Worm (Caenorhabditis elegans): Measurements from ENCODE around the gene F46F5.13.

Gene F46F5.13

DNA sequence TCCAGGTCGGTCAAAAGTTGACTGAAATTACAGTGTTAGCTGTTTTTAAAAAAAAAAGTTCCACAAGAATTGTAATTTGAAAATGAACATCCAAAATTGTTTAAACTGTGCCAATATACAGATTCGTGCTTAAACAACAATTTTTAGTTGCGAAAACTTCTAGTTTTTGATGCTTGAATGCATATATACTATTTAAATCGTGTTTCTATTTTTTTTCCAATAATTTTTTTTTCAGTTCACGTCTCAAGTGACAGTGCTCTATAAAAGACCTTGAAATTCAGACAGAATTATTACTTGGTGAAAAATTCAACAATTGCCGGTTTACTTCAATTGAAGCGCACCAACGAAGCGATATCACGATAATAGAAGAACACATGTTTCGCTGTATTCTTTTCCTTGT, 16.2 kb upstream of the F46F5.13 start, which contains the start of gene F46F5.16:
Gene F46F5.16 (plus strand): TSS at position 301 of the 400 bp plus-strand sequence.
- TF ChIP-seq rnt-1 (tag; optimal IDR thresholded peaks at IDR 0.05) (no peak), ceh-63 (GFP tag; optimal IDR thresholded peaks at IDR 0.05) (no peak), nhr-12 (tag; optimal IDR thresholded peaks at IDR 0.05) (no peak), mdl-1 (tag; optimal IDR thresholded peaks at IDR 0.05) (no peak), ama-1 (optimal IDR thresholded peaks at IDR 0.05) (no peak), efl-3 (GFP tag; optimal IDR thresholded peaks at IDR 0.05) (no peak), zip-4 (GFP tag; optimal IDR thresholded peaks at IDR 0.05) (no peak), unc-86 (tag; optimal IDR thresholded peaks at IDR 0.05) (no peak), nhr-237 (tag; optimal IDR thresholded peaks at IDR 0.05) (no peak), unc-130 (tag; optimal IDR thresholded peaks at IDR 0.05) (no peak), unc-62 (GFP tag; optimal IDR thresholded peaks at IDR 0.05) (no peak), mep-1 (tag; optimal IDR thresholded peaks at IDR 0.05) (no peak), sup-37 (GFP tag; optimal IDR thresholded peaks at IDR 0.05) (no peak)

DNA sequence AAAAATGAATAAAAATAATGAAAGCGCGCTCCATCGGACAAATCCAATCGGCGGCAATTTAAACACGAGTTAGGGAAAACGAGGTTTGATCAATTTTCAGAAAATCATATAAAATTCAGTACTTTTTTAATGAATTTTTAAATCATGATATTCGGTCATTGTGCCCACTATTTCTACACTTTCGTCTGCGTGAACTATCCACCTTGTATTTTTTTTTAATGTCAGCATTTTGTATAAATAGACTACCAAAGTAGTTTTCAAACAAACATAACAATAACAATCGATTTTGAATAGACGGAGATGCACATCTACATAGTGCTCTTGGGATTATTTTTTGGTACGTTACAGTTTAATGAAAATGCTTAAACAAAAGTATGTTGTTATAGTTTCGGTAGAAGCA, 15.0 kb upstream of the F46F5.13 start, which contains the start of gene F46F5.15:
Gene F46F5.15 (plus strand): TSS at position 301 of the 400 bp plus-strand sequence.
- no peak for TF ChIP-seq mep-1 (tag; optimal IDR thresholded peaks at IDR 0.05)
- TF ChIP-seq sox-4 (tag; optimal IDR thresholded peaks at IDR 0.05) = no peak
- TF ChIP-seq aha-1 (tag; optimal IDR thresholded peaks at IDR 0.05) = no peak
- no peak for TF ChIP-seq ceh-88 (GFP tag; IDR thresholded peaks at IDR 0.05)
- TF ChIP-seq tlp-1 (tag; optimal IDR thresholded peaks at IDR 0.05) = no peak
- TF ChIP-seq ceh-82 (tag; optimal IDR thresholded peaks at IDR 0.05) = no peak
- TF ChIP-seq unc-62 (GFP tag; optimal IDR thresholded peaks at IDR 0.05) = no peak
- TF ChIP-seq alr-1 (tag; optimal IDR thresholded peaks at IDR 0.05; ENCODE audit: borderline replicate concordance) = no peak

DNA sequence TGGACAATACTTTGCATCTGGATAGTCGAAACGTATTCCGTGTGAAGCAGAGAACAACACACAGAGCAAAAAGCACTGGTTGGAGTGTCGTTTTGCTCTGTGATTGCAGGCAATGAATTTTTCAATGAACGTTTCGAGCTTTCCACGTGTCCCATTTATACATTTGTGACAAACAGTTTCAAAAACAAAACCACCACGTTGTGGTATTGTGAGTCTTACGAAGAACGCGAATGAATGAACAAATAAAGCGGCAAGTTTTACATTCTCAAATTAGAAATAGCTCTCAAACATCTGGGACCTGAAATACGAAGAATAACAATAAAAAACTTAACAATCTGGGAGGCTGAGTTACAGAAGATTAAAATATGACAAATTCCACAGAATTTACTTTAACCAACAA, 11.3 kb upstream of the F46F5.13 start, which contains the start of gene F46F5.1:
Gene F46F5.1 (minus strand): TSS at position 101 of the 400 bp plus-strand sequence.
- TF ChIP-seq unc-86 (tag; optimal IDR thresholded peaks at IDR 0.05) = no peak
- no peak for TF ChIP-seq ceh-82 (tag; optimal IDR thresholded peaks at IDR 0.05)
- no peak for TF ChIP-seq irx-1 (tag; optimal IDR thresholded peaks at IDR 0.05)
- TF ChIP-seq egl-27 (tag; optimal IDR thresholded peaks at IDR 0.05) = no peak
- TF ChIP-seq aly-2 (tag; optimal IDR thresholded peaks at IDR 0.05) = no peak
- TF ChIP-seq lir-3 (tag; optimal IDR thresholded peaks at IDR 0.05; ENCODE audit: poor library complexity) = no peak
- no peak for TF ChIP-seq nhr-11 (tag; optimal IDR thresholded peaks at IDR 0.05)
- TF ChIP-seq C34B4.2 (tag; optimal IDR thresholded peaks at IDR 0.05) = no peak
- TF ChIP-seq mef-2 (tag; optimal IDR thresholded peaks at IDR 0.05) = no peak
- TF ChIP-seq ceh-8 (GFP tag; optimal IDR thresholded peaks at IDR 0.05) = no peak
- no peak for TF ChIP-seq efl-1 (optimal IDR thresholded peaks at IDR 0.05)
- no peak for TF ChIP-seq efl-1 (GFP tag; optimal IDR thresholded peaks at IDR 0.05 in 1 of 2)
- no peak for TF ChIP-seq vab-15 (tag; optimal IDR thresholded peaks at IDR 0.05)
- no peak for TF ChIP-seq snpc-4 (tag; optimal IDR thresholded peaks at IDR 0.05)
- TF ChIP-seq zag-1 (tag; optimal IDR thresholded peaks at IDR 0.05) = no peak
- TF ChIP-seq ztf-4 (tag; optimal IDR thresholded peaks at IDR 0.05) = no peak
- TF ChIP-seq nhr-76 (tag; optimal IDR thresholded peaks at IDR 0.05) = no peak
- TF ChIP-seq nhr-84 (tag; optimal IDR thresholded peaks at IDR 0.05) = no peak
- no peak for TF ChIP-seq skn-1 (tag; optimal IDR thresholded peaks at IDR 0.05)
- no peak for TF ChIP-seq fos-1 (tag; optimal IDR thresholded peaks at IDR 0.05)
- no peak for TF ChIP-seq nhr-47 (tag; optimal IDR thresholded peaks at IDR 0.05)

DNA sequence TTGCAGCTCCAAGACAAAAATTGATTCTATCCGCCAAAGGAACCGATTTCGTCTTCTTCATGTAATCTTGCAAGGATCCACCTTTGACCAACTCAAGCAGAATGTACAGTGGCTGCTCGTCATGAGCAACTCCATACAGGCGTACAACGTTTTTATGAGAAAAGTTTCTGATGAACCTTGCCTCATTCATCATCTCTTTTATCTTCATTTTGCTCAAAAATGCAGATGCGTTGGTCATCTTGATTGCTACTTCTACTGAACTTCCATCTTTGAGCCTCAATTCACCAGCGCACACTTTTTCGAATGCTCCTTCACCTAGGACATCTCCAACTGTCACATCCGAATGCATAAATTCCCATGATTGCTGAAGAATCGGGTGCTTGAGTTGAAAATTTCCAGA, 6.2 kb upstream of the F46F5.13 start:
- TF ChIP-seq dpl-1 (GFP tag; optimal IDR thresholded peaks at IDR 0.05) (no peak), pqm-1 (tag; optimal IDR thresholded peaks at IDR 0.05) (no peak), elt-3 (tag; optimal IDR thresholded peaks at IDR 0.05) (no peak), hlh-17 (GFP tag; optimal IDR thresholded peaks at IDR 0.05; ENCODE audit: borderline replicate concordance) (no peak), nhr-76 (tag; optimal IDR thresholded peaks at IDR 0.05) (no peak), ceh-88 (GFP tag; IDR thresholded peaks at IDR 0.05) (no peak), nhr-237 (tag; optimal IDR thresholded peaks at IDR 0.05) (no peak), rnt-1 (tag; optimal IDR thresholded peaks at IDR 0.05) (no peak), pag-3 (tag; optimal IDR thresholded peaks at IDR 0.05; ENCODE audit: borderline replicate concordance, insufficient read depth) (no peak), lin-14 (GFP tag; optimal IDR thresholded peaks at IDR 0.05) (no peak), fkh-10 (GFP tag; optimal IDR thresholded peaks at IDR 0.05) (no peak), ceh-63 (GFP tag; optimal IDR thresholded peaks at IDR 0.05) (no peak), pax-3 (tag; optimal IDR thresholded peaks at IDR 0.05) (no peak)

All from whole organism, L1 larva.